Worm (Caenorhabditis elegans) whole organism, L4 larva: Measurements from ENCODE around the gene ptp-3.

Experiments used
- F26F4.8 ChIP-seq: fragments of 200-800 bp; sonication (Bioruptor generic); conservative IDR thresholded peaks from 2 replicates; pipeline ENCODE4 v1.3.6; 2022; ENCODE audit warnings: missing genetic modification characterization, missing compliant biosample characterization
- F49E8.2 ChIP-seq: sonication (generic microtip); optimal IDR thresholded peaks from 2 replicates; lab custom pipeline; 2016; ENCODE audit warnings: missing compliant biosample characterization, mild to moderate bottlenecking, missing genetic modification characterization, borderline replicate concordance
- R02D3.7 ChIP-seq: fragments of 150-350 bp; sonication (generic microtip); optimal IDR thresholded peaks from 3 replicates; lab custom pipeline; 2014; ENCODE audit warnings: missing biosample characterization, missing genetic modification characterization
- ZK546.5 ChIP-seq, 2 experiments: sonication (generic microtip); optimal IDR thresholded peaks; 2 replicates each; lab custom pipeline; 2017; ENCODE audit warnings: missing biosample characterization in 2 of 2, missing genetic modification characterization in 2 of 2
- aha-1 ChIP-seq: fragments of 150-350 bp; peaks from one replicate; lab custom pipeline; 2014; ENCODE audit warnings: missing biosample characterization, missing genetic modification characterization
- ceh-28 ChIP-seq: fragments of 150-350 bp; optimal IDR thresholded peaks from 2 replicates; lab custom pipeline; 2014; ENCODE audit warnings: missing biosample characterization, missing genetic modification reagents, missing genetic modification characterization
- ceh-32 ChIP-seq: sonication (generic microtip); optimal IDR thresholded peaks from 2 replicates; lab custom pipeline; 2016; ENCODE audit warnings: mild to moderate bottlenecking, missing genetic modification characterization, missing compliant biosample characterization; ENCODE audit not compliant: poor library complexity
- ceh-82 ChIP-seq: sonication (generic microtip); optimal IDR thresholded peaks from 2 replicates; lab custom pipeline; 2017; ENCODE audit warnings: missing biosample characterization, missing genetic modification characterization
- ctbp-1 ChIP-seq: fragments of 200-800 bp; sonication (Bioruptor generic); IDR thresholded peaks from 2 replicates; pipeline ENCODE4 v1.3.6; 2022; ENCODE audit warnings: missing genetic modification reagents, missing genetic modification characterization, missing compliant biosample characterization
- daf-16 ChIP-seq, 3 experiments: sonication (generic microtip); optimal IDR thresholded peaks; 2 replicates each; lab custom pipeline; 2016 to 2017; ENCODE audit warnings: missing genetic modification characterization in 3 of 3, missing genetic modification reagents in 3 of 3, mild to moderate bottlenecking in 2 of 3, missing compliant biosample characterization in 2 of 3, missing biosample characterization in 1 of 3, moderate library complexity in 1 of 3
- daf-19 ChIP-seq: fragments of 200-800 bp; sonication (Bioruptor generic); conservative IDR thresholded peaks from 2 replicates; pipeline ENCODE4 v1.3.6; 2022; ENCODE audit warnings: missing genetic modification characterization, missing compliant biosample characterization
- daf-8 ChIP-seq: fragments of 200-800 bp; sonication (Bioruptor generic); IDR thresholded peaks from 2 replicates; pipeline ENCODE4 v1.3.6; 2022; ENCODE audit warnings: missing genetic modification characterization, missing compliant biosample characterization
- dmd-6 ChIP-seq: fragments of 200-800 bp; sonication (Bioruptor generic); IDR thresholded peaks from 2 replicates; pipeline ENCODE4 v1.3.6; 2022; ENCODE audit warnings: missing genetic modification reagents, missing genetic modification characterization, missing compliant biosample characterization
- dmd-8 ChIP-seq: fragments of 200-800 bp; sonication (Bioruptor generic); IDR thresholded peaks from 2 replicates; pipeline ENCODE4 v1.3.6; 2022; ENCODE audit warnings: missing genetic modification characterization, missing compliant biosample characterization
- dpl-1 ChIP-seq: fragments of 150-350 bp; optimal IDR thresholded peaks from 2 replicates; lab custom pipeline; 2014; ENCODE audit warnings: missing biosample characterization, missing genetic modification reagents, missing genetic modification characterization
- fkh-10 ChIP-seq: fragments of 150-350 bp; optimal IDR thresholded peaks from 2 replicates; lab custom pipeline; 2014; ENCODE audit warnings: missing biosample characterization, missing genetic modification reagents, missing genetic modification characterization
- hlh-11 ChIP-seq: fragments of 200-800 bp; sonication (Bioruptor generic); optimal IDR thresholded peaks from 2 replicates; lab custom pipeline; 2018; ENCODE audit warnings: mild to moderate bottlenecking, missing genetic modification characterization, missing compliant biosample characterization
- hlh-30 ChIP-seq: sonication (generic microtip); optimal IDR thresholded peaks from 2 replicates; lab custom pipeline; 2017; ENCODE audit warnings: antibody characterized with exemption, mild to moderate bottlenecking, missing genetic modification characterization, missing compliant biosample characterization; ENCODE audit not compliant: insufficient read depth
- lim-7 ChIP-seq: fragments of 200-800 bp; sonication (Bioruptor generic); IDR thresholded peaks from 2 replicates; pipeline ENCODE4 v1.3.6; 2022; ENCODE audit warnings: missing genetic modification characterization, missing compliant biosample characterization
- lin-1 ChIP-seq: fragments of 200-800 bp; sonication (Bioruptor generic); IDR thresholded peaks from 2 replicates; pipeline ENCODE4 v1.3.6; 2022; ENCODE audit warnings: missing genetic modification reagents, missing genetic modification characterization, missing compliant biosample characterization
- lin-38 ChIP-seq: fragments of 200-800 bp; sonication (Bioruptor generic); IDR thresholded peaks from 2 replicates; pipeline ENCODE4 v1.3.6; 2022; ENCODE audit warnings: missing genetic modification reagents, missing genetic modification characterization, missing compliant biosample characterization
- lsy-2 ChIP-seq, 2 experiments: fragments of 150-350 bp in 1 of 2; sonication (generic microtip) in 1 of 2; optimal IDR thresholded peaks; 2 replicates each; lab custom pipeline; 2014 to 2017; ENCODE audit warnings: missing biosample characterization in 2 of 2, missing genetic modification characterization in 2 of 2
- mep-1 ChIP-seq: fragments of 150-350 bp; sonication (generic microtip); optimal IDR thresholded peaks from 3 replicates; lab custom pipeline; 2014; ENCODE audit warnings: missing biosample characterization, missing genetic modification characterization
- nhr-11 ChIP-seq: fragments of 150-350 bp; optimal IDR thresholded peaks from 2 replicates; lab custom pipeline; 2014; ENCODE audit warnings: missing biosample characterization, missing genetic modification characterization
- nhr-111 ChIP-seq: fragments of 200-800 bp; sonication (Bioruptor generic); optimal IDR thresholded peaks from 2 replicates; lab custom pipeline; 2018; ENCODE audit warnings: mild to moderate bottlenecking, missing genetic modification characterization, missing compliant biosample characterization
- nhr-48 ChIP-seq: sonication (generic microtip); optimal IDR thresholded peaks from 2 replicates; lab custom pipeline; 2016; ENCODE audit warnings: mild to moderate bottlenecking, missing genetic modification characterization, missing compliant biosample characterization
- nhr-6 ChIP-seq: fragments of 150-350 bp; optimal IDR thresholded peaks from 2 replicates; lab custom pipeline; 2014; ENCODE audit warnings: missing biosample characterization, missing genetic modification characterization
- rbr-2 ChIP-seq: sonication (generic microtip); optimal IDR thresholded peaks from 2 replicates; lab custom pipeline; 2016; ENCODE audit warnings: missing genotype, missing genetic modification characterization, missing compliant biosample characterization
- sdz-12 ChIP-seq: fragments of 200-800 bp; sonication (Bioruptor generic); optimal IDR thresholded peaks from 2 replicates; lab custom pipeline; 2018; ENCODE audit warnings: mild to moderate bottlenecking, missing genetic modification characterization, missing compliant biosample characterization
- set-16 ChIP-seq: fragments of 200-800 bp; sonication (Bioruptor generic); IDR thresholded peaks from 2 replicates; pipeline ENCODE4 v1.3.6; 2022; ENCODE audit warnings: missing genetic modification reagents, missing genetic modification characterization, missing compliant biosample characterization
- spr-1 ChIP-seq: sonication (generic microtip); optimal IDR thresholded peaks from 2 replicates; lab custom pipeline; 2016; ENCODE audit warnings: mild to moderate bottlenecking, missing genetic modification characterization, missing compliant biosample characterization
- unc-130 ChIP-seq: sonication (generic microtip); optimal IDR thresholded peaks from 2 replicates; lab custom pipeline; 2016; ENCODE audit warnings: missing genetic modification reagents, missing genetic modification characterization, missing compliant biosample characterization
- unc-62 ChIP-seq, 3 experiments: fragments of 150-350 bp in 1 of 3; sonication (generic microtip); optimal IDR thresholded peaks in 2 of 3; peaks in 1 of 3; 1 replicate in 1 of 3; 2 replicates in 2 of 3; lab custom pipeline; 2014 to 2017; ENCODE audit warnings: missing biosample characterization in 3 of 3, missing genetic modification characterization in 3 of 3, missing genetic modification reagents in 3 of 3, missing genotype in 1 of 3
- zag-1 ChIP-seq: fragments of 150-350 bp; optimal IDR thresholded peaks from 2 replicates; lab custom pipeline; 2014; ENCODE audit warnings: missing biosample characterization, missing genetic modification characterization
- zfp-3 ChIP-seq: fragments of 200-800 bp; sonication (Bioruptor generic); conservative IDR thresholded peaks from 2 replicates; pipeline ENCODE4 v1.3.6; 2022; ENCODE audit warnings: missing genetic modification reagents, missing genetic modification characterization, missing compliant biosample characterization
- zip-2 ChIP-seq: fragments of 150-350 bp; optimal IDR thresholded peaks from 2 replicates; lab custom pipeline; 2014; ENCODE audit warnings: missing biosample characterization, missing genetic modification characterization

The ptp-3 gene

DNA sequence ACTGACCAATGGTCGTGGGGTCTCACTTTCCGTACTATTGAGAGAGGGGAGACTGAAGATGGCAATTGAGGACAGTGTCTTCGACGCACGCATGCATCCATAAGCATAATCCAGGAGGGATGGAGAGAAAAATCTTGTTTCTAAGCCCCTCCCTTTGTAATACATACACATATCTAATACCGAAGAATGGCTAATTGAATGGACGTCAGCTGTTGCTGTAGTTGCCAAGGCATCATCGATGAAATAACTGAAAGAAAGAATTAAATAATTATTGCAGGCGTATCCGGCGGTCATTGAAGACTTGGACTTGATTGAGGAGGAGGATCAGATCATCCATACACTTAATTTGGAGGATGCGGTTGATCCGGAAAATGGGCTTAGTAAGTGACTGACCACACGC lies 50.2 kb downstream of the ptp-3 start, which contains the start of gene F33A8.7:
Gene F33A8.7 (minus strand): TSS at position 101 of the 400 bp plus-strand sequence.
- TF ChIP-seq ctbp-1 (GFP tag; lab: Robert Waterston, UW) (no peak), aha-1 (tag; lab: Kevin White, UChicago) (peak; percentile 5), nhr-48 (tag; lab: Kevin White, UChicago) (peak; percentile 25)

- peak in 1 of 2 experiments; percentile 43 for TF ChIP-seq unc-62 (GFP tag; optimal IDR thresholded peaks at IDR 0.05 in 1 of 2; lab: Kevin White, UChicago)
- TF ChIP-seq unc-62 (tag; optimal IDR thresholded peaks at IDR 0.05; lab: Kevin White, UChicago): no peak
- TF ChIP-seq fkh-10 (GFP tag; lab: Kevin White, UChicago): no peak
- TF ChIP-seq aha-1 (tag; lab: Kevin White, UChicago): peak; percentile 71
Observed at ce11 chrII:11027777-11028176, 52.4 kb downstream of the ptp-3 start.

ce11 chrII:11030297-11030696 lies 55.0 kb downstream of the ptp-3 start, which contains the start of gene nlp-18:
TSS of gene nlp-18 (minus strand) at chrII:11030397.
- TF ChIP-seq dmd-8 (GFP tag; lab: Robert Waterston, UW) (no peak), rbr-2 (no peak), aha-1 (tag; lab: Kevin White, UChicago) (peak; percentile 25), ZK546.5 (tag; optimal IDR thresholded peaks at IDR 0.05; lab: Kevin White, UChicago) (no peak)
- TF ChIP-seq, all 104 proteins: peak for 1

- TF ChIP-seq ceh-32 (tag; lab: Kevin White, UChicago) (no peak), unc-62 (GFP tag; optimal IDR thresholded peaks at IDR 0.05 in 1 of 2; lab: Kevin White, UChicago) (peak in 1 of 2 experiments; percentile 65), unc-62 (tag; optimal IDR thresholded peaks at IDR 0.05; lab: Kevin White, UChicago) (no peak)
Observed at ce11 chrII:11032812-11033211, 57.5 kb downstream of the ptp-3 start.

ce11 chrII:11035774-11036173 lies 60.4 kb downstream of the ptp-3 start, which contains the start of gene srlf-15:
TSS of gene srlf-15 (plus strand) at chrII:11036074.
- TF ChIP-seq unc-62 (GFP tag; optimal IDR thresholded peaks at IDR 0.05 in 1 of 2; lab: Kevin White, UChicago) (no peak), unc-62 (tag; optimal IDR thresholded peaks at IDR 0.05; lab: Kevin White, UChicago) (no peak), zfp-3 (GFP tag; lab: Robert Waterston, UW) (no peak), rbr-2 (no peak), unc-130 (GFP tag; lab: Kevin White, UChicago) (no peak), R02D3.7 (no peak), lim-7 (GFP tag; lab: Robert Waterston, UW) (no peak), daf-19 (GFP tag; lab: Robert Waterston, UW) (no peak), spr-1 (tag; lab: Kevin White, UChicago) (no peak), zip-2 (no peak), ceh-82 (tag; lab: Kevin White, UChicago) (no peak), nhr-6 (tag; lab: Kevin White, UChicago) (no peak), sdz-12 (no peak), F26F4.8 (GFP tag; lab: Robert Waterston, UW) (no peak)

DNA sequence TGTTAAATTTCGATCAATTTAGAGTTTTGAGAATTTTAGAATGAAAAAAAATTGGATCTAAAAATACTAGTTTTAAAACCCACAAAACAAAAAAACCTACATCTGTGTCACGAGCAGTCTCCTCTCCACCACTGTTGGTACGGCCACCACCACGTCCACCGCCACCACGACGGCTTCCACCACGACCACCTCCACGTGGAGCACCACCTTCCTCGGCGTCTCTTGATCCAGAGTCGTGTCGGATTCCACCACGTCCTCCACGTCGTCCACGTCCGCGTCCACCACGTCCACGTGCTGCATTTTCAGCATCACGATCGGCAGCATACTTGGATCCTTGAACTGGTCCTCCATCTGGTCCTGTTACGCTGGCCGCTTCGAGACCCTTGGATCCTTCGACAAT lies 64.8 kb downstream of the ptp-3 start:
- TF ChIP-seq set-16 (GFP tag; lab: Robert Waterston, UW): peak; percentile 83
- TF ChIP-seq mep-1 (tag; lab: Kevin White, UChicago): no peak

DNA sequence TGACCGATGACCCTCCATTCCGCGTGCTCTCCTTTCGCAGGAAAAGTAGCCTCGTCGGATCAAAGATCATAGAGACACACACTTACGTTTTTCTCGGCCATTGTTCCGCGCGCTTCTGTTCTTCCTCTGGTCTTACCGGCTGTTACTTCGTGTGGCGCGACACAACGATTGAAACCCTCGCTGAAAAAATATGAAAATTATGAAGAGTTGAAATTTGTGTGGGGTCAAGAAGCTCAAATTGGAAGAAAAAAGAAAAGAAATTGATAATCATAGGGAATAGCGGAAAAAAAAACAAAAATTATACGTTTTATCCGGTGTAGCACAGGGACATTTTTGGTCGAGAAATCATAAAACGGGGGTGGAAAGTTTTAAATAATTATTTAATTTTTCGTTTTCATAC lies 65.7 kb downstream of the ptp-3 start, which contains the start of gene cey-1:
Gene cey-1 (minus strand): TSS at position 180 of the 400 bp plus-strand sequence.
- peak; percentile 90 for TF ChIP-seq aha-1 (tag; lab: Kevin White, UChicago)
- TF ChIP-seq nhr-111: no peak
- no peak for TF ChIP-seq daf-8 (GFP tag; lab: Robert Waterston, UW)
- no peak for TF ChIP-seq dmd-6
- TF ChIP-seq, all 104 proteins: peak for 1

DNA sequence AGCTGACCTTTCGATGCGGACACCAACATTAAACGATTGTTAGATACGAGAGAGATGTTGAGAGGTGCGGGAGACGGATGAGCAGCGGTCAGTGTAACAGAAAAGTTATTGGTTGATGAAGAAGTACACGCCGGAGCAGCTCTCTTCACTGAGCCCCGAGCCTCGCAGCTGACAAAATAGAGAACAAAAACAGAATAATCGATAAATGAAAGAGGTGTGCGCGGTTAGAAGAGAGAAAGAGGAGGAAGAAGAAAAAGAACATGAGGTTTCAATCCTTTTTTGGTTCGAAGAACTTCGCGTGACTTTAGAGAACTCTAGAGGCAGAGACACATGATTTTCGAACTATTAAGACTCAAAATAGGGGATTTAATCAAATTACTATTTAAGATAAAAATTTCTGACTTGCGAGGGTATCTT lies 66.5 kb downstream of the ptp-3 start:
- TF ChIP-seq lin-1 (GFP tag; lab: Robert Waterston, UW) (no peak), nhr-11 (tag; lab: Kevin White, UChicago) (peak; percentile 52), hlh-30 (peak; percentile 91), set-16 (GFP tag; lab: Robert Waterston, UW) (peak; percentile 28), lin-38 (GFP tag; lab: Robert Waterston, UW) (peak; percentile 26; the same call in 1 of the 2 replicates), dpl-1 (GFP tag; lab: Kevin White, UChicago) (peak; percentile 9), daf-16 (GFP tag; optimal IDR thresholded peaks at IDR 0.05; lab: Kevin White, UChicago) (no peak), daf-16 (tag; optimal IDR thresholded peaks at IDR 0.05; lab: Kevin White, UChicago) (no peak), hlh-11 (tag; lab: Kevin White, UChicago) (peak; percentile 49), F49E8.2 (no peak), ceh-28 (tag; lab: Kevin White, UChicago) (peak; percentile 61), rbr-2 (peak; percentile 16), zag-1 (no peak), lsy-2 (tag; optimal IDR thresholded peaks at IDR 0.05; lab: Kevin White, UChicago) (peak in 1 of 2 experiments; percentile 66), ctbp-1 (GFP tag; lab: Robert Waterston, UW) (no peak)
